Fruit fly (Drosophila melanogaster) whole organism, embryonic: ENCODE measurements around the gene mahe.
A peak's percentile ranks its signal among the peaks of the same experiment; 100 is the strongest.

Experiments
- Antp ChIP-seq: fragments of 200-800 bp; sonication (Bioruptor generic); optimal IDR thresholded peaks from 3 replicates; lab custom pipeline; 2016; ENCODE audit warnings: missing biosample characterization, missing genetic modification characterization
- Bgb ChIP-seq: fragments of 200-800 bp; sonication (Bioruptor generic); IDR thresholded peaks from 2 replicates; pipeline ENCODE4 v1.3.6; 2022; ENCODE audit warnings: missing biosample characterization, missing genetic modification characterization; ENCODE audit not compliant: partially characterized antibody
- CG10462 ChIP-seq: fragments of 200-800 bp; sonication (Bioruptor generic); optimal IDR thresholded peaks from 2 replicates; lab custom pipeline; 2016; ENCODE audit warnings: missing biosample characterization, missing genetic modification characterization
- CG12236 ChIP-seq: fragments of 200-800 bp; sonication (Bioruptor generic); optimal IDR thresholded peaks from 2 replicates; lab custom pipeline; 2016; ENCODE audit warnings: missing biosample characterization, missing genetic modification characterization
- CG12391 ChIP-seq: fragments of 200-800 bp; sonication (Bioruptor generic); optimal IDR thresholded peaks from 3 replicates; lab custom pipeline; 2018; ENCODE audit warnings: missing biosample characterization, mild to moderate bottlenecking, missing genetic modification characterization, moderate library complexity
- CG13123 ChIP-seq: fragments of 200-800 bp; sonication (Bioruptor generic); optimal IDR thresholded peaks from 2 replicates; lab custom pipeline; 2016; ENCODE audit warnings: missing biosample characterization, missing genetic modification characterization
- CG14860 ChIP-seq: fragments of 200-800 bp; sonication (Bioruptor generic); IDR thresholded peaks from 3 replicates; pipeline ENCODE4 v1.3.6; 2022; ENCODE audit warnings: missing biosample characterization, missing genetic modification characterization; ENCODE audit not compliant: partially characterized antibody
- CG15696 ChIP-seq: fragments of 200-800 bp; sonication (Bioruptor generic); optimal IDR thresholded peaks from 2 replicates; lab custom pipeline; 2019; ENCODE audit warnings: missing biosample characterization, mild to moderate bottlenecking, missing genetic modification characterization, moderate library complexity
- CG16779 ChIP-seq: fragments of 200-800 bp; sonication (Bioruptor generic); IDR thresholded peaks from 2 replicates; pipeline ENCODE4 v1.3.6; 2022; ENCODE audit warnings: missing biosample characterization, missing genetic modification characterization
- CG17612 ChIP-seq: fragments of 200-800 bp; sonication (Bioruptor generic); IDR thresholded peaks from 2 replicates; pipeline ENCODE4 v1.3.6; 2022; ENCODE audit warnings: missing biosample characterization, missing genetic modification characterization
- CG18764 ChIP-seq: fragments of 200-800 bp; sonication (Bioruptor generic); optimal IDR thresholded peaks from 3 replicates; lab custom pipeline; 2016; ENCODE audit warnings: missing biosample characterization, missing genetic modification characterization
- CG2202 ChIP-seq: fragments of 200-800 bp; sonication (Bioruptor generic); optimal IDR thresholded peaks from 2 replicates; lab custom pipeline; 2018; ENCODE audit warnings: missing biosample characterization, mild to moderate bottlenecking, missing genetic modification characterization
- CG2889 ChIP-seq: fragments of 200-800 bp; sonication (Bioruptor generic); IDR thresholded peaks from 3 replicates; pipeline ENCODE4 v1.3.6; 2022; ENCODE audit warnings: missing biosample characterization, missing genetic modification characterization
- CG4328 ChIP-seq: fragments of 200-800 bp; sonication (Bioruptor generic); optimal IDR thresholded peaks from 3 replicates; lab custom pipeline; 2017; ENCODE audit warnings: missing biosample characterization, missing genetic modification reagents, missing genetic modification characterization
- CG5180 ChIP-seq: fragments of 200-800 bp; sonication (Bioruptor generic); optimal IDR thresholded peaks from 3 replicates; lab custom pipeline; 2017; ENCODE audit warnings: missing biosample characterization, missing genetic modification characterization, mild to moderate bottlenecking, moderate library complexity, missing genetic modification reagents
- CG7839 ChIP-seq: fragments of 200-800 bp; sonication (Bioruptor generic); optimal IDR thresholded peaks from 3 replicates; lab custom pipeline; 2018; ENCODE audit warnings: missing biosample characterization, mild to moderate bottlenecking, missing genetic modification characterization, moderate library complexity
- CG8478 ChIP-seq: fragments of >200 bp; optimal IDR thresholded peaks from 2 replicates; lab custom pipeline; 2018
- CG9727 ChIP-seq: fragments of 200-800 bp; sonication (Bioruptor generic); optimal IDR thresholded peaks from 3 replicates; lab custom pipeline; 2017; ENCODE audit warnings: missing biosample characterization, mild to moderate bottlenecking, missing genetic modification characterization
- CG9932 ChIP-seq: fragments of 200-800 bp; sonication (Bioruptor generic); IDR thresholded peaks from 2 replicates; pipeline ENCODE4 v1.3.6; 2022; ENCODE audit warnings: missing biosample characterization, missing genetic modification characterization
- Dad ChIP-seq: fragments of 200-800 bp; sonication (Bioruptor generic); optimal IDR thresholded peaks from 3 replicates; lab custom pipeline; 2016; ENCODE audit warnings: missing biosample characterization, missing genetic modification characterization
- Dp ChIP-seq: fragments of 200-800 bp; sonication (Bioruptor generic); optimal IDR thresholded peaks from 2 replicates; lab custom pipeline; 2018; ENCODE audit warnings: missing biosample characterization, mild to moderate bottlenecking, missing genetic modification characterization, moderate library complexity
- Drgx ChIP-seq: fragments of 200-800 bp; sonication (Bioruptor generic); IDR thresholded peaks from 2 replicates; pipeline ENCODE4 v1.3.6; 2022; ENCODE audit warnings: missing biosample characterization, missing genetic modification characterization
- Elba2 ChIP-seq: fragments of 200-800 bp; sonication (Bioruptor generic); optimal IDR thresholded peaks from 3 replicates; lab custom pipeline; 2016; ENCODE audit warnings: missing biosample characterization, missing genetic modification characterization
- Ets65A ChIP-seq: fragments of 200-800 bp; sonication (Bioruptor generic); peaks from one replicate; lab custom pipeline; 2016; ENCODE audit warnings: missing biosample characterization, missing genetic modification characterization
- Hey ChIP-seq: fragments of 200-800 bp; sonication (Bioruptor generic); optimal IDR thresholded peaks from 3 replicates; lab custom pipeline; 2018; ENCODE audit warnings: missing biosample characterization, mild to moderate bottlenecking, missing genetic modification characterization
- NFAT ChIP-seq: fragments of 200-800 bp; sonication (Bioruptor generic); IDR thresholded peaks from 2 replicates; pipeline ENCODE4 v1.3.6; 2022; ENCODE audit warnings: missing biosample characterization, missing genetic modification characterization
- Neu2 ChIP-seq: fragments of 200-800 bp; sonication (Bioruptor generic); optimal IDR thresholded peaks from 3 replicates; lab custom pipeline; 2016; ENCODE audit warnings: missing biosample characterization, missing genetic modification characterization, borderline replicate concordance
- NfI ChIP-seq: fragments of 200-800 bp; sonication (Bioruptor generic); optimal IDR thresholded peaks from 3 replicates; lab custom pipeline; 2018; ENCODE audit warnings: missing biosample characterization, mild to moderate bottlenecking, missing genetic modification characterization, moderate library complexity
- Opbp ChIP-seq: fragments of 200-800 bp; sonication (Bioruptor generic); IDR thresholded peaks from 3 replicates; pipeline ENCODE4 v1.3.6; 2022; ENCODE audit warnings: missing biosample characterization, missing genetic modification characterization; ENCODE audit not compliant: partially characterized antibody
- Optix ChIP-seq: fragments of 200-800 bp; sonication (Bioruptor generic); IDR thresholded peaks from 3 replicates; pipeline ENCODE4 v1.3.6; 2022; ENCODE audit warnings: missing biosample characterization, missing genetic modification characterization
- btn ChIP-seq: fragments of 200-800 bp; sonication (Bioruptor generic); optimal IDR thresholded peaks from 2 replicates; lab custom pipeline; 2016; ENCODE audit warnings: missing biosample characterization, missing genetic modification characterization
- crc ChIP-seq: fragments of 200-800 bp; sonication (Bioruptor generic); optimal IDR thresholded peaks from 2 replicates; lab custom pipeline; 2016; ENCODE audit warnings: missing biosample characterization, missing genetic modification characterization
- da ChIP-seq: fragments of 200-800 bp; sonication (Bioruptor generic); optimal IDR thresholded peaks from 2 replicates; lab custom pipeline; 2016; ENCODE audit warnings: missing biosample characterization, missing genetic modification characterization
- dati ChIP-seq: fragments of 200-800 bp; sonication (Bioruptor generic); IDR thresholded peaks from 2 replicates; pipeline ENCODE4 v1.3.6; 2022; ENCODE audit warnings: missing biosample characterization, missing genetic modification characterization
- disco-r ChIP-seq: fragments of 200-800 bp; sonication (Bioruptor generic); optimal IDR thresholded peaks from 2 replicates; lab custom pipeline; 2016; ENCODE audit warnings: missing biosample characterization, missing genetic modification characterization
- gce ChIP-seq: fragments of 200-800 bp; sonication (Bioruptor generic); IDR thresholded peaks from 3 replicates; pipeline ENCODE4 v1.3.6; 2022; ENCODE audit warnings: missing biosample characterization, missing genetic modification characterization
- gcm2 ChIP-seq: fragments of 200-800 bp; sonication (Bioruptor generic); optimal IDR thresholded peaks from 2 replicates; lab custom pipeline; 2016; ENCODE audit warnings: missing biosample characterization, missing genetic modification characterization
- gfzf ChIP-seq: fragments of 200-800 bp; sonication (Bioruptor generic); optimal IDR thresholded peaks from 2 replicates; lab custom pipeline; 2016; ENCODE audit warnings: missing biosample characterization, mild to moderate bottlenecking, missing genetic modification characterization, moderate library complexity
- gro ChIP-seq: fragments of 200-800 bp; sonication (Bioruptor generic); optimal IDR thresholded peaks from 2 replicates; lab custom pipeline; 2016; ENCODE audit warnings: missing biosample characterization, missing genetic modification characterization
- her ChIP-seq: fragments of 200-800 bp; sonication (Bioruptor generic); optimal IDR thresholded peaks from 2 replicates; lab custom pipeline; 2016; ENCODE audit warnings: missing biosample characterization, missing genetic modification characterization
- kah ChIP-seq: fragments of 200-800 bp; sonication (Bioruptor generic); optimal IDR thresholded peaks from 2 replicates; lab custom pipeline; 2018; ENCODE audit warnings: missing biosample characterization, mild to moderate bottlenecking, missing genetic modification characterization
- lilli ChIP-seq: fragments of 200-800 bp; sonication (Bioruptor generic); optimal IDR thresholded peaks from 3 replicates; lab custom pipeline; 2016; ENCODE audit warnings: missing biosample characterization, missing genetic modification characterization
- lov ChIP-seq, 2 experiments: fragments of 200-800 bp in 1 of 2; fragments of >200 bp in 1 of 2; sonication (Bioruptor generic) in 1 of 2; IDR thresholded peaks in 1 of 2; optimal IDR thresholded peaks in 1 of 2; 2 replicates in 1 of 2; 3 replicates in 1 of 2; pipeline versions ENCODE4 v1.3.6 to Lab custom; 2017 to 2022; ENCODE audit warnings: missing biosample characterization in 1 of 2, missing genetic modification characterization in 1 of 2
- mld ChIP-seq: fragments of 200-800 bp; sonication (Bioruptor generic); IDR thresholded peaks from 3 replicates; pipeline ENCODE4 v1.3.6; 2022; ENCODE audit warnings: missing biosample characterization, missing genetic modification characterization; ENCODE audit not compliant: partially characterized antibody
- sc ChIP-seq, 3 experiments: fragments of >200 bp in 2 of 3; fragments of 200-800 bp in 1 of 3; sonication (Bioruptor generic) in 1 of 3; optimal IDR thresholded peaks; 2 replicates in 2 of 3; 3 replicates in 1 of 3; lab custom pipeline; 2017; ENCODE audit warnings: mild to moderate bottlenecking in 1 of 3, missing biosample characterization in 1 of 3, missing genetic modification characterization in 1 of 3, missing genetic modification reagents in 1 of 3
- sima ChIP-seq: fragments of 200-800 bp; sonication (Bioruptor generic); optimal IDR thresholded peaks from 2 replicates; lab custom pipeline; 2016; ENCODE audit warnings: missing biosample characterization, missing genetic modification characterization
- zen2 ChIP-seq: fragments of 200-800 bp; sonication (Bioruptor generic); IDR thresholded peaks from 3 replicates; pipeline ENCODE4 v1.3.6; 2022; ENCODE audit warnings: missing biosample characterization, missing genetic modification characterization; ENCODE audit not compliant: partially characterized antibody
- zfh2 ChIP-seq: fragments of 200-800 bp; sonication (Bioruptor generic); optimal IDR thresholded peaks from 2 replicates; lab custom pipeline; 2016; ENCODE audit warnings: missing biosample characterization, missing genetic modification characterization

The mahe gene

dm6 chrX:7908239-7909068 lies 22.7 kb downstream of the mahe start, which contains the start of the genes dpr14 and spidey (continued):
- TF ChIP-seq CG2889 (GFP tag; lab: Robert Waterston, UW), result peak; percentile 85
- no peak for TF ChIP-seq dati
- TF ChIP-seq Antp, result peak; percentile 82
- TF ChIP-seq gcm2, result peak; percentile 81
- no peak for TF ChIP-seq zen2 (GFP tag; lab: Robert Waterston, UW)
- peak; percentile 71 for TF ChIP-seq disco-r
- TF ChIP-seq Bgb (GFP tag; lab: Robert Waterston, UW), result peak; percentile 28; the same call in 1 of the 2 replicates
- TF ChIP-seq Drgx (GFP tag; lab: Robert Waterston, UW), result peak; percentile 90
- TF ChIP-seq CG2202 (tag; lab: Kevin White, UChicago), result peak; percentile 75
- TF ChIP-seq gro, result peak; percentile 92
- TF ChIP-seq sc (optimal IDR thresholded peaks at IDR 0.05; lab: Kevin White, UChicago), result no peak
- peak; percentile 67 for TF ChIP-seq sc (GFP tag; optimal IDR thresholded peaks at IDR 0.05; lab: Kevin White, UChicago)
- TF ChIP-seq Hey (tag; lab: Kevin White, UChicago), result peak; percentile 67
- TF ChIP-seq kah (GFP tag; lab: Kevin White, UChicago), result peak; percentile 69
- no peak for TF ChIP-seq mld (GFP tag; lab: Robert Waterston, UW)
- TF ChIP-seq NFAT (GFP tag; lab: Robert Waterston, UW), result peak; percentile 83
- TF ChIP-seq Dp, result peak; percentile 55
- peak; percentile 94 for TF ChIP-seq CG7839 (tag; lab: Kevin White, UChicago)
- peak; percentile 88 for TF ChIP-seq CG9727
- peak; percentile 81 for TF ChIP-seq CG16779 (GFP tag; lab: Robert Waterston, UW)
- peak; percentile 72 for TF ChIP-seq CG12236 (GFP tag; lab: Kevin White, UChicago)
- TF ChIP-seq btn, result peak; percentile 77
- peak; percentile 91 for TF ChIP-seq CG9932
- peak; percentile 91 for TF ChIP-seq CG12391 (tag; lab: Kevin White, UChicago)
- peak; percentile 11 for TF ChIP-seq gfzf (GFP tag; lab: Kevin White, UChicago)
- peak; percentile 80 for TF ChIP-seq CG17612 (GFP tag; lab: Robert Waterston, UW)
- peak; percentile 68 for TF ChIP-seq CG15696 (tag; lab: Kevin White, UChicago)
- peak; percentile 82 for TF ChIP-seq zfh2 (GFP tag; lab: Kevin White, UChicago)
- peak; percentile 47 for TF ChIP-seq sima (GFP tag; lab: Kevin White, UChicago)
- TF ChIP-seq NfI (GFP tag; lab: Kevin White, UChicago), result peak; percentile 91
- TF ChIP-seq CG14860, result no peak
- TF ChIP-seq CG5180 (GFP tag; lab: Kevin White, UChicago), result peak; percentile 74
- TF ChIP-seq Ets65A, result peak; percentile 97
- peak; percentile 73 for TF ChIP-seq crc (GFP tag; lab: Kevin White, UChicago)
- TF ChIP-seq Dad (GFP tag; lab: Kevin White, UChicago), result peak; percentile 79
- peak; percentile 75; the same call in 1 of the 3 replicates for TF ChIP-seq gce
- TF ChIP-seq CG10462 (GFP tag; lab: Kevin White, UChicago), result peak; percentile 62
- peak; percentile 87 for TF ChIP-seq CG4328
- TF ChIP-seq lilli (GFP tag; lab: Kevin White, UChicago), result peak; percentile 92
- TF ChIP-seq lov (optimal IDR thresholded peaks at IDR 0.05; lab: Kevin White, UChicago), result no peak
- 0 out of 3 replicates have a peak, but pooled peaks have one; percentile 68 for TF ChIP-seq lov (GFP tag; IDR thresholded peaks at IDR 0.05; lab: Robert Waterston, UW)
- peak; percentile 36 for TF ChIP-seq CG8478 (lab: Kevin White, UChicago)
- 0 out of 3 replicates have a peak, but pooled peaks have one; percentile 7 for TF ChIP-seq Opbp
- TF ChIP-seq Optix (GFP tag; lab: Robert Waterston, UW), result peak; percentile 89
- no peak for TF ChIP-seq Elba2 (GFP tag; lab: Kevin White, UChicago)
- TF ChIP-seq Neu2 (GFP tag; lab: Kevin White, UChicago), result peak; percentile 13
- TF ChIP-seq da (GFP tag; lab: Kevin White, UChicago), result peak; percentile 63
- TF ChIP-seq her (GFP tag; lab: Kevin White, UChicago), result peak; percentile 85
- TF ChIP-seq CG18764 (GFP tag; lab: Kevin White, UChicago), result peak; percentile 77
- peak; percentile 51 for TF ChIP-seq CG13123 (GFP tag; lab: Kevin White, UChicago)
